Worm (Caenorhabditis elegans) whole organism, late embryonic: ENCODE measurements around the gene npl-4.1.

Experiments used
- C08G9.2 ChIP-seq: sonication (generic microtip); optimal IDR thresholded peaks from 2 replicates; lab custom pipeline; 2016; ENCODE audit warnings: mild to moderate bottlenecking, missing genetic modification characterization, moderate library complexity, missing compliant biosample characterization
- C38D4.7 ChIP-seq: fragments of 200-800 bp; sonication (Bioruptor generic); optimal IDR thresholded peaks from 2 replicates; lab custom pipeline; 2018; ENCODE audit warnings: mild to moderate bottlenecking, missing genetic modification characterization, moderate library complexity, missing compliant biosample characterization
- F13H6.1 ChIP-seq: sonication (generic microtip); optimal IDR thresholded peaks from 2 replicates; lab custom pipeline; 2016; ENCODE audit warnings: missing genetic modification characterization, missing compliant biosample characterization
- K09A11.1 ChIP-seq: sonication (generic microtip); optimal IDR thresholded peaks from 2 replicates; lab custom pipeline; 2017; ENCODE audit warnings: antibody characterized with exemption, mild to moderate bottlenecking, missing genetic modification characterization, missing compliant biosample characterization; ENCODE audit not compliant: insufficient read depth
- T23F11.4 ChIP-seq: fragments of 200-800 bp; sonication (Bioruptor generic); optimal IDR thresholded peaks from 2 replicates; lab custom pipeline; 2018; ENCODE audit warnings: mild to moderate bottlenecking, missing genetic modification characterization, missing compliant biosample characterization
- ceh-14 ChIP-seq: sonication (generic microtip); optimal IDR thresholded peaks from 2 replicates; lab custom pipeline; 2016; ENCODE audit warnings: missing genotype, missing genetic modification characterization, missing compliant biosample characterization
- ceh-18 ChIP-seq: sonication (generic microtip); optimal IDR thresholded peaks from 2 replicates; lab custom pipeline; 2016; ENCODE audit warnings: missing genetic modification characterization, missing compliant biosample characterization
- ceh-19 ChIP-seq: fragments of 200-800 bp; sonication (Bioruptor generic); optimal IDR thresholded peaks from 2 replicates; lab custom pipeline; 2018; ENCODE audit warnings: mild to moderate bottlenecking, missing genetic modification characterization, missing compliant biosample characterization
- ceh-22 ChIP-seq: sonication (generic microtip); optimal IDR thresholded peaks from 2 replicates; lab custom pipeline; 2017; ENCODE audit warnings: missing biosample characterization, missing genetic modification characterization
- ceh-24 ChIP-seq: sonication (generic microtip); optimal IDR thresholded peaks from 2 replicates; lab custom pipeline; 2016; ENCODE audit warnings: mild to moderate bottlenecking, missing genetic modification characterization, missing compliant biosample characterization
- ceh-30 ChIP-seq: fragments of 150-350 bp; optimal IDR thresholded peaks from 2 replicates; lab custom pipeline; 2014; ENCODE audit warnings: missing biosample characterization, missing genetic modification characterization
- ceh-31 ChIP-seq: sonication (generic microtip); optimal IDR thresholded peaks from 2 replicates; lab custom pipeline; 2016; ENCODE audit warnings: missing genetic modification characterization, missing compliant biosample characterization
- ceh-48 ChIP-seq: sonication (generic microtip); optimal IDR thresholded peaks from 2 replicates; lab custom pipeline; 2016; ENCODE audit warnings: missing genetic modification characterization, inconsistent platforms, missing compliant biosample characterization
- ceh-6 ChIP-seq: fragments of 200-800 bp; sonication (Bioruptor generic); optimal IDR thresholded peaks from 2 replicates; lab custom pipeline; 2018; ENCODE audit warnings: mild to moderate bottlenecking, missing genetic modification characterization, missing compliant biosample characterization
- ceh-9 ChIP-seq: sonication (generic microtip); optimal IDR thresholded peaks from 2 replicates; lab custom pipeline; 2016; ENCODE audit warnings: mild to moderate bottlenecking, missing genetic modification characterization, inconsistent platforms, missing compliant biosample characterization
- che-1 ChIP-seq: sonication (generic microtip); optimal IDR thresholded peaks from 2 replicates; lab custom pipeline; 2016; ENCODE audit warnings: mild to moderate bottlenecking, missing genetic modification characterization, missing compliant biosample characterization
- dmd-4 ChIP-seq: sonication (generic microtip); optimal IDR thresholded peaks from 2 replicates; lab custom pipeline; 2016; ENCODE audit warnings: borderline replicate concordance, missing genetic modification characterization, missing compliant biosample characterization
- dve-1 ChIP-seq: sonication (generic microtip); optimal IDR thresholded peaks from 2 replicates; lab custom pipeline; 2017; ENCODE audit warnings: antibody characterized with exemption, mild to moderate bottlenecking, missing genetic modification characterization, missing compliant biosample characterization
- elt-4 ChIP-seq: sonication (generic microtip); optimal IDR thresholded peaks from 2 replicates; lab custom pipeline; 2016; ENCODE audit warnings: missing genetic modification characterization, missing compliant biosample characterization
- eyg-1 ChIP-seq: sonication (generic microtip); optimal IDR thresholded peaks from 2 replicates; lab custom pipeline; 2016; ENCODE audit warnings: missing genotype, missing genetic modification characterization, missing compliant biosample characterization
- fkh-6 ChIP-seq: sonication (generic microtip); optimal IDR thresholded peaks from 2 replicates; lab custom pipeline; 2016; ENCODE audit warnings: missing genetic modification characterization, missing compliant biosample characterization
- hlh-6 ChIP-seq: sonication (generic microtip); optimal IDR thresholded peaks from 2 replicates; lab custom pipeline; 2016; ENCODE audit warnings: missing genotype, missing genetic modification characterization, missing compliant biosample characterization
- hlh-8 ChIP-seq: sonication (generic microtip); optimal IDR thresholded peaks from 2 replicates; lab custom pipeline; 2016; ENCODE audit warnings: missing genotype, missing genetic modification characterization, missing compliant biosample characterization
- lin-11 ChIP-seq: fragments of 200-800 bp; sonication (Bioruptor generic); optimal IDR thresholded peaks from 2 replicates; lab custom pipeline; 2018; ENCODE audit warnings: mild to moderate bottlenecking, missing genetic modification characterization, missing compliant biosample characterization
- madf-2 ChIP-seq: sonication (generic microtip); optimal IDR thresholded peaks from 2 replicates; lab custom pipeline; 2017; ENCODE audit warnings: missing genetic modification characterization, missing compliant biosample characterization
- nhr-11 ChIP-seq: fragments of 150-350 bp; optimal IDR thresholded peaks from 2 replicates; lab custom pipeline; 2014; ENCODE audit warnings: missing biosample characterization, missing genetic modification characterization
- nhr-232 ChIP-seq: sonication (generic microtip); optimal IDR thresholded peaks from 2 replicates; lab custom pipeline; 2016; ENCODE audit warnings: missing genetic modification characterization, missing compliant biosample characterization
- odd-2 ChIP-seq: sonication (generic microtip); optimal IDR thresholded peaks from 2 replicates; lab custom pipeline; 2017; ENCODE audit warnings: antibody characterized with exemption, mild to moderate bottlenecking, missing genetic modification characterization, missing compliant biosample characterization
- pag-3 ChIP-seq: sonication (generic microtip); optimal IDR thresholded peaks from 2 replicates; lab custom pipeline; 2016; ENCODE audit warnings: missing compliant biosample characterization, missing genetic modification characterization, borderline replicate concordance
- pat-9 ChIP-seq: fragments of 200-800 bp; sonication (Bioruptor generic); optimal IDR thresholded peaks from 2 replicates; lab custom pipeline; 2018; ENCODE audit warnings: mild to moderate bottlenecking, missing genetic modification characterization, moderate library complexity, missing compliant biosample characterization
- pax-1 ChIP-seq: fragments of 150-350 bp; optimal IDR thresholded peaks from 2 replicates; lab custom pipeline; 2014; ENCODE audit warnings: missing biosample characterization, missing genetic modification characterization
- pha-2 ChIP-seq: sonication (generic microtip); optimal IDR thresholded peaks from 2 replicates; lab custom pipeline; 2017; ENCODE audit warnings: mild to moderate bottlenecking, missing genetic modification characterization, missing compliant biosample characterization
- pha-4 ChIP-seq: fragments of 150-350 bp; optimal IDR thresholded peaks from 2 replicates; lab custom pipeline; 2018; ENCODE audit warnings: missing biosample characterization, missing genetic modification reagents, missing genetic modification characterization
- ref-2 ChIP-seq: sonication (generic microtip); optimal IDR thresholded peaks from 2 replicates; lab custom pipeline; 2016; ENCODE audit warnings: missing genetic modification characterization, missing compliant biosample characterization
- rnt-1 ChIP-seq: sonication (generic microtip); optimal IDR thresholded peaks from 2 replicates; lab custom pipeline; 2016; ENCODE audit warnings: missing genetic modification characterization, missing compliant biosample characterization
- sdc-2 ChIP-seq: sonication (generic microtip); optimal IDR thresholded peaks from 2 replicates; lab custom pipeline; 2016; ENCODE audit warnings: missing genotype, missing genetic modification characterization, missing compliant biosample characterization
- sox-4 ChIP-seq: sonication (generic microtip); optimal IDR thresholded peaks from 2 replicates; lab custom pipeline; 2017; ENCODE audit warnings: mild to moderate bottlenecking, missing genetic modification characterization, inconsistent platforms, missing compliant biosample characterization
- syd-9 ChIP-seq: sonication (generic microtip); optimal IDR thresholded peaks from 2 replicates; lab custom pipeline; 2016; ENCODE audit warnings: mild to moderate bottlenecking, missing genetic modification characterization, moderate library complexity, missing compliant biosample characterization
- tbx-7 ChIP-seq: sonication (generic microtip); optimal IDR thresholded peaks from 2 replicates; lab custom pipeline; 2016; ENCODE audit warnings: missing genotype, missing genetic modification characterization, missing compliant biosample characterization
- ttx-3 ChIP-seq: sonication (generic microtip); optimal IDR thresholded peaks from 2 replicates; lab custom pipeline; 2016; ENCODE audit warnings: missing genetic modification reagents, missing genetic modification characterization, missing compliant biosample characterization
- ztf-16 ChIP-seq: sonication (generic microtip); optimal IDR thresholded peaks from 2 replicates; lab custom pipeline; 2017; ENCODE audit warnings: missing genetic modification characterization, missing compliant biosample characterization

Gene npl-4.1

DNA sequence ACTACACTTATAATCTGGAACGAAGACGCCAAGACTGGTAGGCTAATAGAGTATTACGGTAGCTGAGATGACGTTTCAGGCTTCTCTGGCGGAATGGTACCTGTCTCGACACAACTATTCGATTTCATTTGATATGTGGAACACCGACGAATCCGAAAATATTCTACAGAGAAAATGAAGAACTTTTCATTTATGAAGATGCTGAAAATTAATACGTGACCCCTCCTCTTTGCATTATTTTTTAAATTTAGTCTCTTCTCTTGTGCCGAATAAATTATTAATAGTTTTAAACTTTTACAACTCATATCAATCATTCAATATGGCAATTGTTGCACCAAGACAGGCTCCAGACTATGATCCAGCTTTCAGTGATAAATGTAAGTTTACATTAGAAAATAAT lies 34.8 kb downstream of the npl-4.1 start, which contains the start of gene C25H3.16:
C25H3.16 (plus strand) TSS at position 301 of the 400 bp plus-strand sequence.
- TF ChIP-seq odd-2 (tag; lab: Kevin White, UChicago), result no peak

DNA sequence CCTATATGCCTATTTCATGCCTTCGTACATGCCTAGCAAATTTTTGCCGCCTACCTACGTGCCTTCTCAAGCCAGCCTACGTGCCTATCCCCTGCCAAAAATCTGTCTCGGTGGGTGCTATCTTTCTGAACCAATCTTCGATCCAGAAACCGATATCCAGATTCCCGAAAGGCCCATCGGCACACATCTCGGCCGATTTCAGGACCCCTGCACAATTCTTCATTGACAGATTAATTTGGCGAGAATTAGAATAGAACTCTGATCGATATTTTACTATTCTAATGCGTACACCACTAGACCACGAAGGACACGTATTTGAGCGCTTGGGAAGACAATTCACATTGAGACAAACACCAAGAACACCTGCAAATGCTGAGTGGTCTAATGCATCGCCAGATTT lies 36.4 kb downstream of the npl-4.1 start:
- TF ChIP-seq ceh-24 (tag; lab: Kevin White, UChicago) (no peak), nhr-11 (tag; lab: Kevin White, UChicago) (no peak), C38D4.7 (GFP tag; lab: Kevin White, UChicago) (no peak), ceh-18 (no peak), fkh-6 (tag; lab: Kevin White, UChicago) (no peak), ceh-6 (no peak), sox-4 (tag; lab: Kevin White, UChicago) (no peak), odd-2 (tag; lab: Kevin White, UChicago) (no peak), ceh-31 (no peak), syd-9 (no peak), ceh-19 (GFP tag; lab: Kevin White, UChicago) (no peak), hlh-6 (tag; lab: Kevin White, UChicago) (no peak), che-1 (no peak), ceh-22 (tag; lab: Kevin White, UChicago) (no peak), sdc-2 (no peak), C08G9.2 (tag; lab: Kevin White, UChicago) (no peak)

DNA sequence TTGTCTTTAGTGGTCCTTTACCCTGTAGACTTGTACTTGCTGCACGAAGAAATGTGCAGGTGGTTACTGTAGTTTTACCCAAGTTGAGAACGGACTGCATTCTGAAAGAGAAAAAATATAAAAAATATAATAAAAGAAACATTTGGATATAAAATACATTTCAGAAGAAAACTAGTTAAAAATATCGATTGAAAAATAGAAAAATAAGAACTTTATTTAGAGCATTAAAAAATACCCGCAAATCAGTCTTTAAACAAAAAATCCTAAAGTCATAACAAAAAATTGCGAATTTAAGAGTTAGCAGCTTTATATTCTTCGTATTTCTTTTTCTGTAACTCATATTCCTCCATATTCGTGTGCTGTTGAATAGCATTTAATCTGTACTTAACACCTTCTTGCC lies 37.7 kb downstream of the npl-4.1 start, which contains the start of gene C25H3.7:
C25H3.7 (minus strand) TSS at position 101 of the 400 bp plus-strand sequence.
- TF ChIP-seq lin-11 (tag; lab: Kevin White, UChicago) (no peak), pha-4 (no peak), pag-3 (tag; lab: Kevin White, UChicago) (no peak), ttx-3 (tag; lab: Kevin White, UChicago) (no peak), C08G9.2 (tag; lab: Kevin White, UChicago) (no peak), ceh-6 (no peak), hlh-8 (tag; lab: Kevin White, UChicago) (no peak), pat-9 (no peak), F13H6.1 (no peak), madf-2 (tag; lab: Kevin White, UChicago) (no peak), sox-4 (tag; lab: Kevin White, UChicago) (no peak), ceh-22 (tag; lab: Kevin White, UChicago) (no peak)

DNA sequence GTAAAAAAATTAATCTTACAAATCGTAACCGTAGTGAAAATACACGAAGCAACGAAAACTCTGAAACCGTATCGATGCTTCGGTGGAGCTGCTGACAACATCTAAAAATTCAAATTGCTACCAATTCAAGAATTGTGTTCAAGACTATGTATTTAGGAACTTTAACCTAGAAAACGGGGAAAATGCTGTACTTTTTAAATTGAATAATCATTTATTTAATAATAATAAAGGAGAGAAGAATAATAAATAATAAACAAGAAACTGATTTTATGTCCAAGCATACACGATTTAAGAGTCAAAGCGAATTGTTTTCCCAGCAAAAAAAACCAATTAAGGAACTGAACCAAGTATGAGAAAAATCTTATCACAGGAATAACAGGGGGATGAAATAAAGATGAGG lies 38.4 kb downstream of the npl-4.1 start, which contains the start of gene C25H3.17:
C25H3.17 (minus strand) TSS at position 101 of the 400 bp plus-strand sequence.
- TF ChIP-seq pha-2 (tag; lab: Kevin White, UChicago), result no peak
- no peak for TF ChIP-seq rnt-1 (tag; lab: Kevin White, UChicago)
- no peak for TF ChIP-seq F13H6.1
- TF ChIP-seq syd-9, result no peak
- TF ChIP-seq elt-4 (tag; lab: Kevin White, UChicago), result no peak
- no peak for TF ChIP-seq dmd-4 (tag; lab: Kevin White, UChicago)
- no peak for TF ChIP-seq ref-2 (tag; lab: Kevin White, UChicago)
- TF ChIP-seq tbx-7, result no peak
- no peak for TF ChIP-seq sdc-2
- TF ChIP-seq T23F11.4, result no peak
- no peak for TF ChIP-seq ceh-24 (tag; lab: Kevin White, UChicago)
- no peak for TF ChIP-seq odd-2 (tag; lab: Kevin White, UChicago)
- no peak for TF ChIP-seq madf-2 (tag; lab: Kevin White, UChicago)
- no peak for TF ChIP-seq ceh-18
- TF ChIP-seq ceh-48 (tag; lab: Kevin White, UChicago), result no peak
- no peak for TF ChIP-seq K09A11.1 (tag; lab: Kevin White, UChicago)
- no peak for TF ChIP-seq sox-4 (tag; lab: Kevin White, UChicago)
- TF ChIP-seq eyg-1, result no peak

DNA sequence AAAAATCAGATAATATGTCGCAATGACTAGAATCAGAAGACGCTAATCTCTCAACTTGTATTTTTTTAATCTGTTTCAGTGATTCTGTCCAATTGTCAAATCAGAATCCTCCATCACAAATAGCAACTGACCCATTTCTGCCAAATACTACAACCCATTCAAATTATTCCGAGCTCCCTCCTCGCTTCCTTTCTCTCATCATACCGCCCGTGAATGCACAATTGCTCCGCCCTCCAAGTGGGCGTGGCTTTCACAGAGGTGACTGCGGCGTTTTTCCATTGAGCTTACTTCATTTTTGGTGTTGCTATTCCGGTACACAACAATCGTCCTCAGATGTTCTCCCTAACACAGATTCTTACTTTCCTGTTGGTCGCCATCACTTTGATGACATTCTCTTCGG lies 49.6 kb downstream of the npl-4.1 start, which contains the start of gene flp-27:
flp-27 (plus strand) TSS at position 301 of the 400 bp plus-strand sequence.
- TF ChIP-seq ceh-24 (tag; lab: Kevin White, UChicago), result no peak
- TF ChIP-seq nhr-11 (tag; lab: Kevin White, UChicago), result no peak
- TF ChIP-seq pax-1 (tag; lab: Kevin White, UChicago), result no peak
- no peak for TF ChIP-seq dve-1
- TF ChIP-seq ceh-30, result no peak
- no peak for TF ChIP-seq ztf-16 (tag; lab: Kevin White, UChicago)
- no peak for TF ChIP-seq nhr-232 (tag; lab: Kevin White, UChicago)
- TF ChIP-seq ceh-14, result no peak
- TF ChIP-seq madf-2 (tag; lab: Kevin White, UChicago), result no peak
- no peak for TF ChIP-seq ceh-9 (tag; lab: Kevin White, UChicago)
- TF ChIP-seq, all 69 proteins: peak for 0
